Fruit fly (Drosophila melanogaster): ENCODE measurements around the gene GAA1.

GAA1 gene

DNA sequence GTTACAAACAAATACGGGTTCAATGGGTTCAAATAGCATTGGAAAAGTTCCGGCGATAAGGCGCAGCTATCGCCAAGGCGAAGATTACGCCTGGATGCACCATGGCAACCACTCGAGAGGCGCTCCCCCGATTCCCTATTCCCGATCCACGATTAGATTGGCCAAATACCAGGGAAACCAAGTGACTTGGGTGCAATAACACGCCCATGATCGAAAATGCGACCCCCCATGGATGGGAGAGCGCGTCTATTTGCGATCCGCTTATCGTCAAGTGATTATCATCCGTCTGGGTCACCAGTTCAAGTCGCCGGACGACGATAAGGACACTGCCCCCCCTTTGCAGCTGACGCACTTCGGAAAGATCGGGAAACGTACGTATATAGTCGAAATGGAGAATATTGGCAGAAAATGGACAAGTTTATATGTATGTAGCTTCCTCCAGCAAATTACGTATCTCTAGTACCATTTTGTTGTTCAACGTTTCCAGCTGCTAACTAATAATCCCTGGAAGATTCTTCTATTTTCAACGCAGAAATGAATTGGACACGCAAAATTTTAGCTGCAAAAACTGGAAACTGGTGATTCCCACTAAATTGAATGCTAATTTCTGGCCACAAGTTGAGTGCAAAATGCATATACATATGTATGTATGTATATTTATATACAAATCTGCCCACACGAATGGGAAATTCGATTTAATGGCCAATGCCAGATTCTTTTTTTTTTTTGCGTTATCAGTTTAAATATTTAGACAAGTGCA, 42.0 kb upstream of the GAA1 start:
- TF ChIP-seq Lpt (GFP tag; optimal IDR thresholded peaks at IDR 0.05) (no peak), Eip78C (GFP tag) (peak; percentile 6), svp (GFP tag) (peak; percentile 99)

DNA sequence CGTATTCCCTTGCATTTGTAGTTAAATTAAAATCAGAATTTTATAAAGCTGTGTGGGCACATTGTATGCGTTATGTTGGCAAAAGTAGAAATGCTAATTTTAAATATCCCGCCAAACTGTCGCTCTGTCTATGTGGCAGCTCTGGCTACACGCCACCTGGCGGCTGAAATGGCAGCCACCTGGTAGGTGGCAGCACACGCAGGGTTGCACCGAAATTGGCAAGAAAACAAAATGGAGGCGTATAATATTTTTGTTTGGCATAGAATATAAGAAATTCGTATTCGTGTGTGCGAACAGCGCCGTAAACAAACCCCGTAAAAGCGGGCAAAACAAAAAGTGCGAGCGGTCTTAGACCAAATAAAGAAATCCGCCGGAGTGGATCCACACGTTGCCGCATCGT, 34.8 kb upstream of the GAA1 start, which contains the start of gene CG12236:
Gene CG12236, plus strand, starts transcription at position 220 of the 400 bp plus-strand sequence.
- TF ChIP-seq esn (GFP tag; optimal IDR thresholded peaks at IDR 0.05) (peak; percentile 41), svp (GFP tag) (no peak), CG1621 (tag; optimal IDR thresholded peaks at IDR 0.05) (peak; percentile 54), lz (GFP tag; optimal IDR thresholded peaks at IDR 0.05) (peak; percentile 15), CG3032 (tag; optimal IDR thresholded peaks at IDR 0.05) (peak; percentile 26), dsx (GFP tag; optimal IDR thresholded peaks at IDR 0.05; ENCODE audit: poor library complexity, severe bottlenecking) (peak; percentile 15), CG3919 (GFP tag; optimal IDR thresholded peaks at IDR 0.05) (peak; percentile 33), CG32006 (GFP tag; optimal IDR thresholded peaks at IDR 0.05) (no peak), Eip93F (GFP tag; optimal IDR thresholded peaks at IDR 0.05) (no peak), achi (GFP tag; optimal IDR thresholded peaks at IDR 0.05) (no peak), CG6808 (GFP tag; optimal IDR thresholded peaks at IDR 0.05) (peak; percentile 21), vri (GFP tag; optimal IDR thresholded peaks at IDR 0.05) (no peak), CG6792 (GFP tag; optimal IDR thresholded peaks at IDR 0.05) (no peak), CG16779 (tag; optimal IDR thresholded peaks at IDR 0.05) (no peak), Lpt (GFP tag; optimal IDR thresholded peaks at IDR 0.05) (no peak), topi (GFP tag; optimal IDR thresholded peaks at IDR 0.05) (peak; percentile 39), Blimp-1 (GFP tag; optimal IDR thresholded peaks at IDR 0.05) (peak; percentile 20), cyc (GFP tag; optimal IDR thresholded peaks at IDR 0.05) (peak; percentile 48), Eip75B (GFP tag; optimal IDR thresholded peaks at IDR 0.05) (peak; percentile 43), Sox14 (GFP tag; optimal IDR thresholded peaks at IDR 0.05) (peak; percentile 46), Met (GFP tag; optimal IDR thresholded peaks at IDR 0.05) (peak; percentile 24), CG31627 (GFP tag; optimal IDR thresholded peaks at IDR 0.05) (peak; percentile 35), eg (GFP tag; IDR thresholded peaks at IDR 0.05) (0 out of 3 replicates have a peak, but pooled peaks have one; percentile 32), CG6276 (GFP tag; optimal IDR thresholded peaks at IDR 0.05) (no peak), Eip78C (GFP tag) (peak; percentile 48), Hr39 (GFP tag; optimal IDR thresholded peaks at IDR 0.05) (peak; percentile 43)

DNA sequence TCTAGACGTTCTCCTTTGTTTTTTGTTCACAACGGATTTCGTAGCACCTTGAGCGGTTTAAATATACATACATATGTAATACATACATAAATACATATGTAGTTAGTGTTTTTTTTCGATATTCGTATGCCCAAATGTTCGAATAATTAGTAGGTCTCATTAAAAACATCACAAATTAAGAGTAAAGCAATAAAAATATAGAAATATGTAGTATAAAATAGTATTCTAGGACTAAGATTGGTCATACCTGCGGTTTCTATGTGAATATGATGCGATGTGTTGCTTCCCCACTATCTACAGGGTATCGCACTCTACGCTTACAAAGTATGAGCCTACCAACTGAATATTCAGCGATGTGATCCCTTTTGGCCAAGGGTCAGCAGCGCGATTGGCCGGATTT, 32.3 kb upstream of the GAA1 start, which contains the start of gene CG4020:
Gene CG4020, plus strand, starts transcription at position 301 of the 400 bp plus-strand sequence.
- TF ChIP-seq svp (GFP tag), result peak; percentile 55
- no peak for TF ChIP-seq salr (GFP tag; optimal IDR thresholded peaks at IDR 0.05)
- peak; percentile 5 for TF ChIP-seq dsx (GFP tag; optimal IDR thresholded peaks at IDR 0.05; ENCODE audit: poor library complexity, severe bottlenecking)
- TF ChIP-seq dac (GFP tag; optimal IDR thresholded peaks at IDR 0.05), result no peak
- no peak for TF ChIP-seq fd59A (GFP tag; optimal IDR thresholded peaks at IDR 0.05)

- TF ChIP-seq net (GFP tag; optimal IDR thresholded peaks at IDR 0.05) (no peak), Eip78C (GFP tag) (peak; percentile 61), acj6 (GFP tag; optimal IDR thresholded peaks at IDR 0.05) (peak; percentile 13), svp (GFP tag) (no peak), CG16779 (tag; optimal IDR thresholded peaks at IDR 0.05) (no peak), ss (GFP tag; optimal IDR thresholded peaks at IDR 0.05) (no peak), CG3919 (GFP tag; optimal IDR thresholded peaks at IDR 0.05) (peak; percentile 8), CG7368 (GFP tag; optimal IDR thresholded peaks at IDR 0.05) (no peak), CG6854 (GFP tag; optimal IDR thresholded peaks at IDR 0.05) (no peak), Blimp-1 (GFP tag; optimal IDR thresholded peaks at IDR 0.05) (no peak), CG6808 (GFP tag; optimal IDR thresholded peaks at IDR 0.05) (peak; percentile 4), Sox14 (GFP tag; optimal IDR thresholded peaks at IDR 0.05) (no peak), achi (GFP tag; optimal IDR thresholded peaks at IDR 0.05) (peak; percentile 32), CG8632 (GFP tag; optimal IDR thresholded peaks at IDR 0.05) (no peak), CG15336 (GFP tag; IDR thresholded peaks at IDR 0.05) (peak; percentile 45), CG10669 (GFP tag; optimal IDR thresholded peaks at IDR 0.05) (no peak), Met (GFP tag; optimal IDR thresholded peaks at IDR 0.05) (peak; percentile 7), CG10631 (GFP tag; optimal IDR thresholded peaks at IDR 0.05) (peak; percentile 11), CG32006 (GFP tag; optimal IDR thresholded peaks at IDR 0.05) (peak; percentile 62)
Measured at dm6 chrX:5905086-5905400, 31.9 kb upstream of the GAA1 start.
